Worm (Caenorhabditis elegans): ENCODE data around the gene C43F9.4.

DNA sequence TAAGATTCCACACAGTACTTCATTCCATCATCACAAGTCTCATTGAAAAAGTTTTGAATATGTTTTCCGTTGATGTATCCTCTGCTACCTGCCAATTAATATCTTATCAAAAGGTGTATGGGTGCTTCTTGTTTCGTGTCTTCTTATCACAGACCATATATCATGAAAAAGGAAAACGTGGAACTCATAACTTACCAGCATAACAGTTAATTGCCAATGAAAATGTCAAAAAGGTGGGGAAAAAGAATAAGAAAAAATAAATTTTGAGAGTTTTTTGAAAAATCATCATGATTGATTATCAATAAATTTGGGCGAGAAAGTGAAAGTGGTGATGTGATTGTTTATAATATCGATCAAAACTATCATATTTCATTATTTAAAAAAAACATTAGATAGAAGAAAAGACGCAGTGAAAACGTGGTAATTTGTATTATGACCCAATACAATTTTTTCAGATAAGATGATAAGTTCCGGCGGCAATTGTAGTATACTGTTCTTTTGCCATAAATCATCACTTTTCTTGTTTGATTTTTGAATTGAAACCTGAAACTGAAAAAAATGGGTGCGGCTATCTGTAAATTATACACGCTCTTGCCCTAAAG lies 42.1 kb upstream of the C43F9.4 start, which contains the start of gene F56C4.4:
- no peak for TF ChIP-seq blmp-1 (tag; optimal IDR thresholded peaks at IDR 0.05)
- TF ChIP-seq sem-2 (GFP tag; optimal IDR thresholded peaks at IDR 0.05): no peak
- no peak for TF ChIP-seq elt-3 (tag; optimal IDR thresholded peaks at IDR 0.05)
- TF ChIP-seq nhr-76 (tag; optimal IDR thresholded peaks at IDR 0.05): no peak
- no peak for TF ChIP-seq nhr-2 (tag; optimal IDR thresholded peaks at IDR 0.05)
- TF ChIP-seq ztf-11 (tag; optimal IDR thresholded peaks at IDR 0.05): no peak
- TF ChIP-seq unc-62 (GFP tag; optimal IDR thresholded peaks at IDR 0.05): no peak
